Fruit fly (Drosophila melanogaster) whole organism, pupa: ENCODE results near the gene CG14442.

Source experiments
- CG12605 ChIP-seq: fragments of 200-800 bp; sonication (Bioruptor generic); IDR thresholded peaks from 2 replicates; pipeline ENCODE4 v1.3.6; 2022; ENCODE audit warnings: missing biosample characterization, missing genetic modification characterization
- CG14655 ChIP-seq: fragments of 200-800 bp; sonication (Bioruptor generic); optimal IDR thresholded peaks from 3 replicates; lab custom pipeline; 2017; ENCODE audit warnings: mild to moderate bottlenecking, missing biosample characterization, missing genetic modification reagents, missing genetic modification characterization
- CG15710 ChIP-seq: fragments of 200-800 bp; sonication (Bioruptor generic); optimal IDR thresholded peaks from 2 replicates; lab custom pipeline; 2018; ENCODE audit warnings: missing biosample characterization, mild to moderate bottlenecking, missing genetic modification characterization, moderate library complexity
- CG17806 ChIP-seq: fragments of 200-800 bp; sonication (Bioruptor generic); optimal IDR thresholded peaks from 2 replicates; lab custom pipeline; 2018; ENCODE audit warnings: missing biosample characterization, mild to moderate bottlenecking, missing genetic modification characterization, moderate library complexity
- CG8159 ChIP-seq: fragments of 200-800 bp; sonication (Bioruptor generic); optimal IDR thresholded peaks from 3 replicates; lab custom pipeline; 2018; ENCODE audit warnings: missing biosample characterization, mild to moderate bottlenecking, missing genetic modification characterization, moderate library complexity
- CG8301 ChIP-seq: fragments of 200-800 bp; sonication (Bioruptor generic); optimal IDR thresholded peaks from 2 replicates; lab custom pipeline; 2018; ENCODE audit warnings: missing biosample characterization, mild to moderate bottlenecking, missing genetic modification characterization
- D1 ChIP-seq: fragments of 200-800 bp; sonication (Bioruptor generic); optimal IDR thresholded peaks from 2 replicates; lab custom pipeline; 2018; ENCODE audit warnings: missing biosample characterization, mild to moderate bottlenecking, missing genetic modification characterization, moderate library complexity
- EcR ChIP-seq: fragments of 200-800 bp; sonication (Bioruptor generic); optimal IDR thresholded peaks from 3 replicates; lab custom pipeline; 2019; ENCODE audit warnings: missing biosample characterization, missing genetic modification characterization, mild to moderate bottlenecking, moderate library complexity, missing genetic modification reagents
- Ets98B ChIP-seq: fragments of 200-800 bp; sonication (Bioruptor generic); IDR thresholded peaks from 2 replicates; pipeline ENCODE4 v1.3.6; 2022; ENCODE audit warnings: missing biosample characterization, missing genetic modification characterization
- Pif1B ChIP-seq: fragments of 200-800 bp; sonication (Bioruptor generic); optimal IDR thresholded peaks from 3 replicates; lab custom pipeline; 2016; ENCODE audit warnings: missing biosample characterization, missing genetic modification characterization
- fd96Ca ChIP-seq: fragments of 200-800 bp; sonication (Bioruptor generic); IDR thresholded peaks from 3 replicates; pipeline ENCODE4 v1.3.6; 2022; ENCODE audit warnings: missing biosample characterization, missing genetic modification characterization
- gl ChIP-seq: fragments of 200-800 bp; sonication (Bioruptor generic); optimal IDR thresholded peaks from 2 replicates; lab custom pipeline; 2018; ENCODE audit warnings: missing biosample characterization, mild to moderate bottlenecking, missing genetic modification characterization

DNA sequence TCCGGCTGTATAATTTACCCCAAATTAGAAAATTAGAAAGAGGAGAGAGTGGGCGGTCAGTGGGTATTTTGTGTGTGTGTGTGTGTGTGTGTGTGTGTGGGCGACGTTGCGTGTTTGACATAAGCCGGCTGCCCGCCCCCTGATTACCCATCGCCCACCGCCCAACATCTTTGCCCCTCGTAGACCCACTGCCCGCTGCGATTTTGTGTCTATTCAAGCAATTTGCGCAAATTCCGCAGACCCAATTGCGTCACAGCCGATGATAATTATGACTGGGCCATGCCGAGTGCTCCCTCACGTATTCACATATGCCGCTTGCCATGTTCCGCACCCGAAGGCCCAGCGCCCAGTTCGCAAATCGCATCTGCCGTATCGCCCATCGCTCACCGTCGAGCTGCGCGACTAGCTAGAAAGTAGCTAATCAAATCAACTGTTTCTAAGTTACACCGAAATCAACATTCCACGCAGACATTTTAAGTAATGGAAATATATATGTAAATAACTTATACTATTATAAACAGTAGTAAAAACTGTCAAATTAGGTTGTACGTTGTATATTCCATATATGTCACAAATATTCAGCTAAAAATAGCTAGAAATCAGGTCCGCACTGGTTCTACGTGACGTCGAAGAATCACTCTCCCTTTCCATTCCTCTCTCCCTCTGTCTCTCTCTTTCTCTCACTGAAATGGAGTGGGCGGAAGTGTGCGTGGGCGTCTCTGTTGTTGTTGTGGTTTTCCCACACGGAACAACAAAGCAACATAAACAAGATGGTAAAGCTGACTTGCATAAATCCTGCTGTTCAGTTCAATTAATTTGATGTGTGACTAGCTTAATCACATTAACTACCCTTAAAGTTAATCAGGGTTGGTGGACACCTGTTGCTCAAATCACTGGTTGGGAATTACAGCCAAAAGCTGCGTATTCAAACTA lies 37.9 kb downstream of the CG14442 start:
- TF ChIP-seq CG8159 (peak; percentile 58), EcR (GFP tag; lab: Kevin White, UChicago) (peak; percentile 36), fd96Ca (no peak), D1 (no peak), CG15710 (tag; lab: Kevin White, UChicago) (peak; percentile 51), Pif1B (GFP tag; lab: Kevin White, UChicago) (peak; percentile 49), CG14655 (peak; percentile 58), CG8301 (peak; percentile 56), gl (tag; lab: Kevin White, UChicago) (no peak), CG17806 (tag; lab: Kevin White, UChicago) (peak; percentile 27), Ets98B (peak; percentile 46), CG12605 (GFP tag; lab: Robert Waterston, UW) (0 out of 2 replicates have a peak, but pooled peaks have one; percentile 25)
